Fruit fly (Drosophila melanogaster) whole organism, embryonic: Measurements from ENCODE around the gene Vps13D.

Experiments
- Adf1 ChIP-seq: fragments of 200-800 bp; sonication (Bioruptor generic); IDR thresholded peaks from 2 replicates; pipeline ENCODE4 v1.3.6; 2022; ENCODE audit warnings: missing biosample characterization, missing genetic modification characterization
- CG10959 ChIP-seq: fragments of 200-800 bp; sonication (Bioruptor generic); IDR thresholded peaks from 2 replicates; pipeline ENCODE4 v1.3.6; 2022; ENCODE audit warnings: missing biosample characterization, missing genetic modification characterization
- CG11504 ChIP-seq: fragments of 200-800 bp; sonication (Bioruptor generic); optimal IDR thresholded peaks from 3 replicates; lab custom pipeline; 2019; ENCODE audit warnings: missing biosample characterization, mild to moderate bottlenecking, missing genetic modification characterization, moderate library complexity
- CG12155 ChIP-seq: fragments of 200-800 bp; sonication (Bioruptor generic); optimal IDR thresholded peaks from 3 replicates; lab custom pipeline; 2016; ENCODE audit warnings: missing biosample characterization, missing genetic modification characterization
- CG12236 ChIP-seq: fragments of 200-800 bp; sonication (Bioruptor generic); optimal IDR thresholded peaks from 2 replicates; lab custom pipeline; 2016; ENCODE audit warnings: missing biosample characterization, missing genetic modification characterization
- CG12391 ChIP-seq: fragments of 200-800 bp; sonication (Bioruptor generic); optimal IDR thresholded peaks from 3 replicates; lab custom pipeline; 2018; ENCODE audit warnings: missing biosample characterization, mild to moderate bottlenecking, missing genetic modification characterization, moderate library complexity
- CG12659 ChIP-seq: fragments of 200-800 bp; sonication (Bioruptor generic); optimal IDR thresholded peaks from 3 replicates; lab custom pipeline; 2017; ENCODE audit warnings: mild to moderate bottlenecking, missing biosample characterization, missing genetic modification reagents, missing genetic modification characterization
- CG13287 ChIP-seq: fragments of 200-800 bp; sonication (Bioruptor generic); IDR thresholded peaks from 2 replicates; pipeline ENCODE4 v1.3.6; 2022; ENCODE audit warnings: missing biosample characterization, missing genetic modification characterization; ENCODE audit not compliant: partially characterized antibody
- CG13894 ChIP-seq: fragments of 200-800 bp; sonication (Bioruptor generic); optimal IDR thresholded peaks from 3 replicates; lab custom pipeline; 2018; ENCODE audit warnings: missing biosample characterization, mild to moderate bottlenecking, missing genetic modification characterization, moderate library complexity
- CG14014 ChIP-seq: fragments of 200-800 bp; sonication (Bioruptor generic); IDR thresholded peaks from 2 replicates; pipeline ENCODE4 v1.3.6; 2022; ENCODE audit warnings: missing biosample characterization, missing genetic modification characterization
- CG14860 ChIP-seq: fragments of 200-800 bp; sonication (Bioruptor generic); IDR thresholded peaks from 3 replicates; pipeline ENCODE4 v1.3.6; 2022; ENCODE audit warnings: missing biosample characterization, missing genetic modification characterization; ENCODE audit not compliant: partially characterized antibody
- CG16779 ChIP-seq: fragments of 200-800 bp; sonication (Bioruptor generic); IDR thresholded peaks from 2 replicates; pipeline ENCODE4 v1.3.6; 2022; ENCODE audit warnings: missing biosample characterization, missing genetic modification characterization
- CG16863 ChIP-seq: fragments of 200-800 bp; sonication (Bioruptor generic); optimal IDR thresholded peaks from 3 replicates; lab custom pipeline; 2016; ENCODE audit warnings: missing biosample characterization, missing genetic modification characterization
- CG18011 ChIP-seq: fragments of 200-800 bp; sonication (Bioruptor generic); optimal IDR thresholded peaks from 2 replicates; lab custom pipeline; 2017; ENCODE audit warnings: missing biosample characterization, missing genetic modification characterization, mild to moderate bottlenecking, moderate library complexity, missing genotype
- CG1832 ChIP-seq: fragments of 200-800 bp; sonication (Bioruptor generic); optimal IDR thresholded peaks from 2 replicates; lab custom pipeline; 2017; ENCODE audit warnings: missing biosample characterization, mild to moderate bottlenecking, missing genetic modification characterization, inconsistent platforms
- CG2116 ChIP-seq: fragments of 200-800 bp; sonication (Bioruptor generic); optimal IDR thresholded peaks from 3 replicates; lab custom pipeline; 2018; ENCODE audit warnings: missing biosample characterization, mild to moderate bottlenecking, missing genetic modification characterization
- CG2120 ChIP-seq: fragments of 200-800 bp; sonication (Bioruptor generic); optimal IDR thresholded peaks from 3 replicates; lab custom pipeline; 2016; ENCODE audit warnings: missing biosample characterization, missing genetic modification characterization
- CG2889 ChIP-seq: fragments of 200-800 bp; sonication (Bioruptor generic); IDR thresholded peaks from 3 replicates; pipeline ENCODE4 v1.3.6; 2022; ENCODE audit warnings: missing biosample characterization, missing genetic modification characterization
- CG33213 ChIP-seq: fragments of 200-800 bp; sonication (Bioruptor generic); optimal IDR thresholded peaks from 3 replicates; lab custom pipeline; 2016; ENCODE audit warnings: missing biosample characterization, missing genetic modification characterization
- CG34422 ChIP-seq: fragments of 200-800 bp; sonication (Bioruptor generic); IDR thresholded peaks from 3 replicates; pipeline ENCODE4 v1.3.6; 2022; ENCODE audit warnings: missing biosample characterization, missing genetic modification characterization
- CG4360 ChIP-seq: fragments of 200-800 bp; sonication (Bioruptor generic); IDR thresholded peaks from 2 replicates; pipeline ENCODE4 v1.3.6; 2022; ENCODE audit warnings: missing biosample characterization, missing genetic modification characterization
- CG4617 ChIP-seq: fragments of 200-800 bp; sonication (Bioruptor generic); optimal IDR thresholded peaks from 3 replicates; lab custom pipeline; 2016; ENCODE audit warnings: missing biosample characterization, missing genetic modification characterization, borderline replicate concordance
- CG7357 ChIP-seq: fragments of 200-800 bp; sonication (Bioruptor generic); IDR thresholded peaks from 3 replicates; pipeline ENCODE4 v1.3.6; 2022; ENCODE audit warnings: missing biosample characterization, missing genetic modification characterization
- CG9215 ChIP-seq: fragments of 200-800 bp; sonication (Bioruptor generic); IDR thresholded peaks from 2 replicates; pipeline ENCODE4 v1.3.6; 2022; ENCODE audit warnings: missing biosample characterization, missing genetic modification characterization
- CG9609 ChIP-seq: fragments of 200-800 bp; sonication (Bioruptor generic); optimal IDR thresholded peaks from 3 replicates; lab custom pipeline; 2016; ENCODE audit warnings: missing biosample characterization, missing genetic modification characterization
- Fer2 ChIP-seq: fragments of 200-800 bp; sonication (Bioruptor generic); optimal IDR thresholded peaks from 2 replicates; lab custom pipeline; 2018; ENCODE audit warnings: missing biosample characterization, mild to moderate bottlenecking, missing genetic modification characterization, moderate library complexity
- HHEX ChIP-seq: fragments of 200-800 bp; sonication (Bioruptor generic); optimal IDR thresholded peaks from 3 replicates; lab custom pipeline; 2017; ENCODE audit warnings: missing biosample characterization, mild to moderate bottlenecking, missing genetic modification characterization, missing genetic modification reagents
- Hr3 ChIP-seq: fragments of 200-800 bp; sonication (Bioruptor generic); optimal IDR thresholded peaks from 3 replicates; lab custom pipeline; 2016; ENCODE audit warnings: missing biosample characterization, missing genetic modification characterization
- MESR4 ChIP-seq: fragments of 200-800 bp; sonication (Bioruptor generic); optimal IDR thresholded peaks from 2 replicates; lab custom pipeline; 2018; ENCODE audit warnings: missing biosample characterization, mild to moderate bottlenecking, missing genetic modification characterization, moderate library complexity
- NC2β ChIP-seq: fragments of 200-800 bp; sonication (Bioruptor generic); optimal IDR thresholded peaks from 2 replicates; lab custom pipeline; 2016; ENCODE audit warnings: missing biosample characterization, missing genetic modification characterization
- Neu2 ChIP-seq: fragments of 200-800 bp; sonication (Bioruptor generic); optimal IDR thresholded peaks from 3 replicates; lab custom pipeline; 2016; ENCODE audit warnings: missing biosample characterization, missing genetic modification characterization, borderline replicate concordance
- Oli ChIP-seq: fragments of 200-800 bp; sonication (Bioruptor generic); optimal IDR thresholded peaks from 2 replicates; lab custom pipeline; 2018; ENCODE audit warnings: missing biosample characterization, mild to moderate bottlenecking, missing genetic modification characterization, moderate library complexity
- Pdp1 ChIP-seq, 2 experiments: fragments of 200-800 bp; sonication (Bioruptor generic); optimal IDR thresholded peaks; 3 replicates each; lab custom pipeline; 2016; ENCODE audit warnings: missing biosample characterization in 2 of 2, missing genetic modification characterization in 2 of 2, mild to moderate bottlenecking in 1 of 2, moderate library complexity in 1 of 2
- Ptx1 ChIP-seq: fragments of 200-800 bp; sonication (Bioruptor generic); IDR thresholded peaks from 2 replicates; pipeline ENCODE4 v1.3.6; 2022; ENCODE audit warnings: missing biosample characterization, missing genetic modification characterization
- Sin3A ChIP-seq: fragments of >200 bp; optimal IDR thresholded peaks from 2 replicates; lab custom pipeline; 2018
- Sox100B ChIP-seq: fragments of 200-800 bp; sonication (Bioruptor generic); optimal IDR thresholded peaks from 3 replicates; lab custom pipeline; 2018; ENCODE audit warnings: missing biosample characterization, mild to moderate bottlenecking, missing genetic modification characterization
- Spps ChIP-seq: fragments of 200-800 bp; sonication (Bioruptor generic); optimal IDR thresholded peaks from 2 replicates; lab custom pipeline; 2018; ENCODE audit warnings: missing biosample characterization, mild to moderate bottlenecking, missing genetic modification characterization
- Trl ChIP-seq, 3 experiments: fragments of >200 bp in 2 of 3; fragments of 200-800 bp in 1 of 3; sonication (Bioruptor generic) in 1 of 3; optimal IDR thresholded peaks; 2 replicates in 1 of 3; 3 replicates in 2 of 3; lab custom pipeline; 2016 to 2017; ENCODE audit warnings: missing biosample characterization in 1 of 3, missing genetic modification characterization in 1 of 3
- ase ChIP-seq: fragments of 200-800 bp; sonication (Bioruptor generic); IDR thresholded peaks from 3 replicates; pipeline ENCODE4 v1.3.6; 2022; ENCODE audit warnings: missing biosample characterization, missing genetic modification characterization
- bbx ChIP-seq: fragments of 200-800 bp; sonication (Bioruptor generic); IDR thresholded peaks from 2 replicates; pipeline ENCODE4 v1.3.6; 2022; ENCODE audit warnings: missing biosample characterization, missing genetic modification characterization; ENCODE audit not compliant: partially characterized antibody
- br ChIP-seq: fragments of >200 bp; optimal IDR thresholded peaks from 2 replicates; lab custom pipeline; 2017
- gfzf ChIP-seq: fragments of 200-800 bp; sonication (Bioruptor generic); optimal IDR thresholded peaks from 2 replicates; lab custom pipeline; 2016; ENCODE audit warnings: missing biosample characterization, mild to moderate bottlenecking, missing genetic modification characterization, moderate library complexity
- mirr ChIP-seq: fragments of 200-800 bp; sonication (Bioruptor generic); optimal IDR thresholded peaks from 3 replicates; lab custom pipeline; 2018; ENCODE audit warnings: missing biosample characterization, mild to moderate bottlenecking, missing genetic modification characterization
- pzg ChIP-seq: fragments of 200-800 bp; sonication (Bioruptor generic); optimal IDR thresholded peaks from 3 replicates; lab custom pipeline; 2018; ENCODE audit warnings: missing biosample characterization, mild to moderate bottlenecking, missing genetic modification characterization, moderate library complexity
- scrt ChIP-seq: fragments of 200-800 bp; sonication (Bioruptor generic); optimal IDR thresholded peaks from 2 replicates; lab custom pipeline; 2018; ENCODE audit warnings: missing biosample characterization, mild to moderate bottlenecking, missing genetic modification characterization, moderate library complexity
- sr ChIP-seq: fragments of 200-800 bp; sonication (Bioruptor generic); IDR thresholded peaks from 3 replicates; pipeline ENCODE4 v1.3.6; 2022; ENCODE audit warnings: missing biosample characterization, missing genetic modification characterization
- stwl ChIP-seq: fragments of 200-800 bp; sonication (Bioruptor generic); optimal IDR thresholded peaks from 3 replicates; lab custom pipeline; 2018; ENCODE audit warnings: missing biosample characterization, mild to moderate bottlenecking, missing genetic modification characterization, moderate library complexity
- tna ChIP-seq: fragments of 200-800 bp; sonication (Bioruptor generic); IDR thresholded peaks from 2 replicates; pipeline ENCODE4 v1.3.6; 2022; ENCODE audit warnings: missing biosample characterization, missing genetic modification characterization; ENCODE audit not compliant: partially characterized antibody
- usp ChIP-seq: fragments of >200 bp; optimal IDR thresholded peaks from 2 replicates; lab custom pipeline; 2017; ENCODE audit warnings: missing biosample characterization, missing genetic modification characterization
- zen ChIP-seq: fragments of 200-800 bp; sonication (Bioruptor generic); optimal IDR thresholded peaks from 3 replicates; lab custom pipeline; 2018; ENCODE audit warnings: missing biosample characterization, mild to moderate bottlenecking, missing genetic modification characterization, moderate library complexity

Vps13D gene

dm6 chr3L:12805660-12806289, 50.9 kb downstream of the Vps13D start, which contains the start of gene Sap130 (continued):
- TF ChIP-seq Spps (tag; lab: Kevin White, UChicago) (no peak), Hr3 (GFP tag; lab: Kevin White, UChicago) (no peak), CG4617 (GFP tag; lab: Kevin White, UChicago) (peak; percentile 56), CG34422 (GFP tag; lab: Robert Waterston, UW) (0 out of 3 replicates have a peak, but pooled peaks have one; percentile 64), tna (GFP tag; lab: Robert Waterston, UW) (0 out of 2 replicates have a peak, but pooled peaks have one; percentile 20), Ptx1 (GFP tag; lab: Robert Waterston, UW) (no peak), CG4360 (GFP tag; lab: Robert Waterston, UW) (no peak), CG16779 (no peak), zen (tag; lab: Kevin White, UChicago) (peak; percentile 6), CG12391 (no peak), CG2889 (GFP tag; lab: Robert Waterston, UW) (no peak), CG2116 (no peak), ase (no peak), CG2120 (GFP tag; lab: Kevin White, UChicago) (no peak), stwl (tag; lab: Kevin White, UChicago) (no peak), gfzf (GFP tag; lab: Kevin White, UChicago) (peak; percentile 72), CG1832 (GFP tag; lab: Kevin White, UChicago) (no peak), br (lab: Kevin White, UChicago) (no peak), Adf1 (GFP tag; lab: Robert Waterston, UW) (no peak), Trl (optimal IDR thresholded peaks at IDR 0.05; lab: Kevin White, UChicago) (peak in 1 of 2 experiments; percentile 72), Trl (GFP tag; optimal IDR thresholded peaks at IDR 0.05; lab: Kevin White, UChicago) (no peak), CG9609 (GFP tag; lab: Kevin White, UChicago) (no peak), NC2β (GFP tag; lab: Kevin White, UChicago) (peak; percentile 5), mirr (no peak), pzg (GFP tag; lab: Kevin White, UChicago) (peak; percentile 32), CG11504 (tag; lab: Kevin White, UChicago) (no peak), Sin3A (lab: Kevin White, UChicago) (peak; percentile 6), CG14860 (no peak), MESR4 (GFP tag; lab: Kevin White, UChicago) (peak; percentile 75), CG13894 (tag; lab: Kevin White, UChicago) (no peak), CG14014 (GFP tag; lab: Robert Waterston, UW) (no peak)

dm6 chr3L:12806290-12806743, 51.5 kb downstream of the Vps13D start:
- no peak for TF ChIP-seq CG13287 (GFP tag; lab: Robert Waterston, UW)
- peak; percentile 15 for TF ChIP-seq CG12155 (GFP tag; lab: Kevin White, UChicago)
- no peak for TF ChIP-seq Neu2 (GFP tag; lab: Kevin White, UChicago)
- no peak for TF ChIP-seq CG16863 (GFP tag; lab: Kevin White, UChicago)
- TF ChIP-seq CG13894 (tag; lab: Kevin White, UChicago) = no peak
- no peak for TF ChIP-seq bbx (GFP tag; lab: Robert Waterston, UW)
- peak; percentile 21 for TF ChIP-seq CG12659 (GFP tag; lab: Kevin White, UChicago)
- TF ChIP-seq CG9215 (GFP tag; lab: Robert Waterston, UW) = no peak
- no peak for TF ChIP-seq usp (GFP tag; lab: Kevin White, UChicago)
- TF ChIP-seq CG12236 (GFP tag; lab: Kevin White, UChicago) = no peak
- peak in 1 of 2 experiments; percentile 58 for TF ChIP-seq Pdp1 (GFP tag; optimal IDR thresholded peaks at IDR 0.05; lab: Kevin White, UChicago)
- TF ChIP-seq CG33213 (GFP tag; lab: Kevin White, UChicago) = peak; percentile 36
- no peak for TF ChIP-seq CG10959 (GFP tag; lab: Robert Waterston, UW)
- TF ChIP-seq Oli = peak; percentile 39
- no peak for TF ChIP-seq HHEX
- no peak for TF ChIP-seq scrt (GFP tag; lab: Kevin White, UChicago)
- TF ChIP-seq CG18011 (GFP tag; lab: Kevin White, UChicago) = no peak
- TF ChIP-seq sr (GFP tag; lab: Robert Waterston, UW) = no peak
- TF ChIP-seq Fer2 (tag; lab: Kevin White, UChicago) = no peak
- no peak for TF ChIP-seq Sox100B (GFP tag; lab: Kevin White, UChicago)
- TF ChIP-seq CG7357 (GFP tag; lab: Robert Waterston, UW) = no peak
